Worm (Caenorhabditis elegans): ENCODE results near the gene anoh-1.

- TF ChIP-seq pax-3 (tag; optimal IDR thresholded peaks at IDR 0.05), result peak; percentile 57
- no peak for TF ChIP-seq ama-1 (optimal IDR thresholded peaks at IDR 0.05)
- peak; percentile 52 for TF ChIP-seq irx-1 (tag; optimal IDR thresholded peaks at IDR 0.05)
- TF ChIP-seq nhr-76 (tag; optimal IDR thresholded peaks at IDR 0.05), result peak; percentile 16
- TF ChIP-seq snpc-4 (tag; optimal IDR thresholded peaks at IDR 0.05), result peak; percentile 20
These were observed 29.4 kb downstream of the anoh-1 start for ce11 chrIII:13275784-13276183.
